Worm (Caenorhabditis elegans) whole organism, L3 larva: Measurements from ENCODE around the gene ZK1307.8.

Experiments
- R02D3.7 ChIP-seq: fragments of 150-350 bp; optimal IDR thresholded peaks from 2 replicates; lab custom pipeline; 2014; ENCODE audit warnings: missing biosample characterization, missing genetic modification characterization
- ama-1 ChIP-seq: fragments of 150-350 bp; optimal IDR thresholded peaks from 2 replicates; lab custom pipeline; 2018
- ceh-28 ChIP-seq: fragments of 150-350 bp; optimal IDR thresholded peaks from 2 replicates; lab custom pipeline; 2014; ENCODE audit warnings: missing biosample characterization, missing genetic modification reagents, missing genetic modification characterization
- elt-1 ChIP-seq: fragments of 150-350 bp; optimal IDR thresholded peaks from 2 replicates; lab custom pipeline; 2014; ENCODE audit warnings: missing biosample characterization, missing genetic modification characterization
- elt-2 ChIP-seq: sonication (generic microtip); optimal IDR thresholded peaks from 2 replicates; lab custom pipeline; 2016; ENCODE audit warnings: missing genetic modification reagents, mild to moderate bottlenecking, missing genetic modification characterization, missing compliant biosample characterization
- jun-1 ChIP-seq: fragments of 150-350 bp; optimal IDR thresholded peaks from 2 replicates; lab custom pipeline; 2014; ENCODE audit warnings: missing biosample characterization, missing genetic modification reagents, missing genetic modification characterization
- pqm-1 ChIP-seq: fragments of 150-350 bp; optimal IDR thresholded peaks from 2 replicates; lab custom pipeline; 2017; ENCODE audit warnings: missing biosample characterization, missing genetic modification characterization, inconsistent platforms

- TF ChIP-seq ama-1: no peak
- TF ChIP-seq jun-1 (tag; lab: Kevin White, UChicago): no peak
- no peak for TF ChIP-seq pqm-1 (tag; lab: Kevin White, UChicago)
- TF ChIP-seq ceh-28 (tag; lab: Kevin White, UChicago): no peak
- TF ChIP-seq elt-2 (tag; lab: Kevin White, UChicago): no peak
- no peak for TF ChIP-seq R02D3.7 (tag; lab: Kevin White, UChicago)
- no peak for TF ChIP-seq elt-1 (tag; lab: Kevin White, UChicago)
Observed at ce11 chrII:9605336-9605735, 19.1 kb upstream of the ZK1307.8 start, which contains the start of gene nhr-19.
